Worm (Caenorhabditis elegans): ENCODE measurements around the gene F11D11.6.

DNA sequence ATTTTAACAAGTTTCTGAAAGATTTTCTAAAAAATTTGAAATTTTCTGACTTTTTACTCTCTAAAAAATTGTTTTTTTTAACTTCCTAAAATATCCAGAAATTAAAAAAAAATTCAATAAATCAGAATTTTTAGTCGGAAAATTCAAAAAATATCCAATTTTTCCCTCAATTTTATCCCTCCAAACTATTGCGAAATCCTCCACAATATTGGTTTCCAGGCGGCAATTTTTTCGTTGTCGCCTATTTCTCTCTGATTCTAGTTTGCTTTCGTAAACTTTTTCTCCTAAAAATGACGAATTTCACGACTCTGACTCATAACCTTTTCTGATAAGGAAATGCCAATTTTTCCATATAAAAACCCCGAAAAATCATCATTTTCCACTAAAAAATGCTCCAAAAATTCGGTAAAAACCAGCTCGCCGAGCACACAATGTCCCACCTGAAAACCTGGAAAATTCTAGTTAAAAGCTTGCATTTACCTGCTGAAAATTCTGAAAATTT, 34.5 kb upstream of the F11D11.6 start, which contains the start of gene Y17D7B.2:
- TF ChIP-seq hnd-1 (tag; optimal IDR thresholded peaks at IDR 0.05) (no peak), ceh-36 (tag; optimal IDR thresholded peaks at IDR 0.05) (no peak)
